Worm (Caenorhabditis elegans) whole organism, L3 larva: ENCODE data around the gene sra-11.

Source experiments
- R02D3.7 ChIP-seq: fragments of 150-350 bp; optimal IDR thresholded peaks from 2 replicates; lab custom pipeline; 2014; ENCODE audit warnings: missing biosample characterization, missing genetic modification characterization
- ZK546.5 ChIP-seq: sonication (generic microtip); optimal IDR thresholded peaks from 2 replicates; lab custom pipeline; 2017; ENCODE audit warnings: missing biosample characterization, missing genetic modification characterization
- aly-2 ChIP-seq: fragments of 150-350 bp; optimal IDR thresholded peaks from 2 replicates; lab custom pipeline; 2014; ENCODE audit warnings: missing biosample characterization, missing genetic modification characterization
- ama-1 ChIP-seq: fragments of 150-350 bp; optimal IDR thresholded peaks from 2 replicates; lab custom pipeline; 2018
- ceh-16 ChIP-seq: sonication (generic microtip); optimal IDR thresholded peaks from 2 replicates; lab custom pipeline; 2017; ENCODE audit warnings: missing biosample characterization, missing genetic modification characterization
- ceh-28 ChIP-seq: fragments of 150-350 bp; optimal IDR thresholded peaks from 2 replicates; lab custom pipeline; 2014; ENCODE audit warnings: missing biosample characterization, missing genetic modification reagents, missing genetic modification characterization
- ceh-82 ChIP-seq: fragments of 150-350 bp; optimal IDR thresholded peaks from 2 replicates; lab custom pipeline; 2014; ENCODE audit warnings: missing biosample characterization, missing genetic modification characterization
- ceh-9 ChIP-seq: sonication (generic microtip); optimal IDR thresholded peaks from 2 replicates; lab custom pipeline; 2018; ENCODE audit warnings: missing biosample characterization, missing genetic modification characterization
- daf-12 ChIP-seq: fragments of 150-350 bp; optimal IDR thresholded peaks from 2 replicates; lab custom pipeline; 2014; ENCODE audit warnings: missing biosample characterization, missing genetic modification reagents, missing genetic modification characterization
- egl-5 ChIP-seq: fragments of 150-350 bp; optimal IDR thresholded peaks from 2 replicates; lab custom pipeline; 2017; ENCODE audit warnings: missing biosample characterization, missing genetic modification reagents, missing genetic modification characterization, inconsistent platforms
- elt-1 ChIP-seq: fragments of 150-350 bp; optimal IDR thresholded peaks from 2 replicates; lab custom pipeline; 2014; ENCODE audit warnings: missing biosample characterization, missing genetic modification characterization
- elt-2 ChIP-seq: sonication (generic microtip); optimal IDR thresholded peaks from 2 replicates; lab custom pipeline; 2016; ENCODE audit warnings: missing genetic modification reagents, mild to moderate bottlenecking, missing genetic modification characterization, missing compliant biosample characterization
- elt-3 ChIP-seq, 3 experiments: fragments of 150-350 bp in 1 of 3; sonication (generic microtip) in 2 of 3; optimal IDR thresholded peaks; 2 replicates in 2 of 3; 4 replicates in 1 of 3; lab custom pipeline; 2014 to 2017; ENCODE audit warnings: missing biosample characterization in 3 of 3, missing genetic modification characterization in 3 of 3
- eor-1 ChIP-seq, 2 experiments: fragments of 150-350 bp; optimal IDR thresholded peaks; 2 replicates each; lab custom pipeline; 2014 to 2018; ENCODE audit warnings: missing biosample characterization in 2 of 2, missing genetic modification characterization in 2 of 2
- fkh-10 ChIP-seq: sonication (generic microtip); optimal IDR thresholded peaks from 2 replicates; lab custom pipeline; 2017; ENCODE audit warnings: missing biosample characterization, missing genetic modification reagents, missing genetic modification characterization
- fos-1 ChIP-seq: fragments of 150-350 bp; optimal IDR thresholded peaks from 2 replicates; lab custom pipeline; 2014; ENCODE audit warnings: missing biosample characterization, missing genetic modification characterization
- hmg-11 ChIP-seq: sonication (generic microtip); optimal IDR thresholded peaks from 2 replicates; lab custom pipeline; 2016; ENCODE audit warnings: missing genetic modification characterization, missing compliant biosample characterization
- jun-1 ChIP-seq: fragments of 150-350 bp; optimal IDR thresholded peaks from 2 replicates; lab custom pipeline; 2014; ENCODE audit warnings: missing biosample characterization, missing genetic modification reagents, missing genetic modification characterization
- lin-15B ChIP-seq: fragments of 150-350 bp; optimal IDR thresholded peaks from 2 replicates; lab custom pipeline; 2014; ENCODE audit warnings: missing biosample characterization, missing genetic modification characterization
- lin-39 ChIP-seq: fragments of 150-350 bp; optimal IDR thresholded peaks from 2 replicates; lab custom pipeline; 2018; ENCODE audit warnings: missing biosample characterization, missing genetic modification reagents, missing genetic modification characterization
- lsy-12 ChIP-seq: sonication (generic microtip); optimal IDR thresholded peaks from 2 replicates; lab custom pipeline; 2016; ENCODE audit warnings: mild to moderate bottlenecking, missing genetic modification characterization, missing compliant biosample characterization
- mdl-1 ChIP-seq: fragments of 150-350 bp; optimal IDR thresholded peaks from 2 replicates; lab custom pipeline; 2014; ENCODE audit warnings: missing biosample characterization, missing genetic modification characterization
- mml-1 ChIP-seq: fragments of 150-350 bp; sonication (generic microtip); optimal IDR thresholded peaks from 3 replicates; lab custom pipeline; 2014; ENCODE audit warnings: missing biosample characterization, missing genetic modification characterization
- nhr-12 ChIP-seq: fragments of 150-350 bp; optimal IDR thresholded peaks from 2 replicates; lab custom pipeline; 2014; ENCODE audit warnings: missing biosample characterization, missing genetic modification characterization
- nhr-237 ChIP-seq: fragments of 150-350 bp; optimal IDR thresholded peaks from 2 replicates; lab custom pipeline; 2014; ENCODE audit warnings: missing biosample characterization, missing genetic modification characterization
- nhr-25 ChIP-seq: sonication (generic microtip); optimal IDR thresholded peaks from 2 replicates; lab custom pipeline; 2017; ENCODE audit warnings: missing biosample characterization, missing genetic modification characterization
- nhr-28 ChIP-seq: fragments of 150-350 bp; optimal IDR thresholded peaks from 2 replicates; lab custom pipeline; 2014; ENCODE audit warnings: missing biosample characterization, missing genetic modification characterization
- nhr-76 ChIP-seq: fragments of 150-350 bp; sonication (generic microtip); optimal IDR thresholded peaks from 5 replicates; lab custom pipeline; 2014; ENCODE audit warnings: missing biosample characterization, missing genetic modification characterization
- nhr-77 ChIP-seq: fragments of 150-350 bp; optimal IDR thresholded peaks from 2 replicates; lab custom pipeline; 2014; ENCODE audit warnings: missing biosample characterization, missing genetic modification characterization
- pha-4 ChIP-seq: fragments of 150-350 bp; optimal IDR thresholded peaks from 2 replicates; lab custom pipeline; 2014; ENCODE audit warnings: missing biosample characterization, missing genetic modification reagents, missing genetic modification characterization
- pqm-1 ChIP-seq: fragments of 150-350 bp; optimal IDR thresholded peaks from 2 replicates; lab custom pipeline; 2017; ENCODE audit warnings: missing biosample characterization, missing genetic modification characterization, inconsistent platforms
- snpc-4 ChIP-seq: fragments of 150-350 bp; optimal IDR thresholded peaks from 2 replicates; lab custom pipeline; 2014; ENCODE audit warnings: missing biosample characterization, missing genetic modification characterization
- tbx-2 ChIP-seq: sonication (generic microtip); optimal IDR thresholded peaks from 2 replicates; lab custom pipeline; 2016; ENCODE audit warnings: mild to moderate bottlenecking, missing genetic modification characterization, missing compliant biosample characterization
- unc-39 ChIP-seq: sonication (generic microtip); optimal IDR thresholded peaks from 4 replicates; lab custom pipeline; 2017; ENCODE audit warnings: missing biosample characterization, missing genetic modification characterization
- unc-62 ChIP-seq: fragments of 150-350 bp; sonication (generic microtip); optimal IDR thresholded peaks from 4 replicates; lab custom pipeline; 2014; ENCODE audit warnings: missing biosample characterization, missing genetic modification reagents, missing genetic modification characterization
- zag-1 ChIP-seq: fragments of 150-350 bp; optimal IDR thresholded peaks from 2 replicates; lab custom pipeline; 2014; ENCODE audit warnings: missing biosample characterization, missing genetic modification characterization
- ztf-11 ChIP-seq: fragments of 150-350 bp; optimal IDR thresholded peaks from 2 replicates; lab custom pipeline; 2014; ENCODE audit warnings: missing biosample characterization, missing genetic modification characterization
- ztf-4 ChIP-seq: fragments of 150-350 bp; optimal IDR thresholded peaks from 2 replicates; lab custom pipeline; 2014; ENCODE audit warnings: missing biosample characterization, missing genetic modification characterization

sra-11 gene

DNA sequence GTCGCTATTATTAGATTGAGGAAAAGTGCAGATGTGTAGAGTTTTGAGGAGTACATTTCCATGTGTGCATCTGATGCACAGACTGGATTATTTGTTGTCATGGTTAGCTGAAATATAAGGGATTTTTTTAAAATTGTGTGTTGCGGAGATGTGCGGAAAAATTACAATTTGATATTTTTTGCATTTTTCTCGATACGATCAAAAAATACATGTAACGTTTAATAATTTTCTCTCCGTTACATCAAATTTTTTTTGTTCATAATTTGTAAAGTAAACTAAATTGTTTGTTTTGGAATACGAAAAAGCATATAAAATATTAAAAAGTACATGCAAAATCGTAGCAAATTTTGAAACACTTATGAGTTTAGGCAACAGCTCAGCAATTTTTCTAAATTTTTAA, at the start of gene sra-11:
sra-11 (minus strand) TSS at position 101 of the 400 bp plus-strand sequence.
- no peak for TF ChIP-seq lin-15B (tag; lab: Kevin White, UChicago)
- TF ChIP-seq ceh-9 (tag; lab: Kevin White, UChicago), result no peak
- TF ChIP-seq snpc-4 (tag; lab: Kevin White, UChicago), result no peak
- TF ChIP-seq ceh-16 (tag; lab: Kevin White, UChicago), result no peak
- no peak for TF ChIP-seq ama-1 (lab: Kevin White, UChicago)
- TF ChIP-seq jun-1, result no peak
- TF ChIP-seq ztf-4, result no peak
- no peak for TF ChIP-seq eor-1 (tag; optimal IDR thresholded peaks at IDR 0.05; lab: Kevin White, UChicago)
- no peak for TF ChIP-seq hmg-11 (tag; lab: Kevin White, UChicago)
- no peak for TF ChIP-seq unc-62 (GFP tag; lab: Kevin White, UChicago)
- TF ChIP-seq egl-5 (tag; lab: Kevin White, UChicago), result no peak
- TF ChIP-seq nhr-237, result no peak

ce11 chrII:10959676-10960075, 49.6 kb upstream of the sra-11 start:
- TF ChIP-seq mml-1 (tag; lab: Kevin White, UChicago) (no peak), ama-1 (lab: Kevin White, UChicago) (no peak), R02D3.7 (tag; lab: Kevin White, UChicago) (no peak), nhr-237 (no peak), nhr-77 (tag; lab: Kevin White, UChicago) (no peak), elt-3 (tag; optimal IDR thresholded peaks at IDR 0.05; lab: Kevin White, UChicago) (no peak), ztf-11 (no peak), nhr-28 (no peak), ceh-28 (no peak), ZK546.5 (tag; lab: Kevin White, UChicago) (no peak), nhr-12 (no peak), nhr-76 (tag; lab: Kevin White, UChicago) (no peak), nhr-25 (tag; lab: Kevin White, UChicago) (no peak), lin-15B (tag; lab: Kevin White, UChicago) (no peak), ceh-9 (tag; lab: Kevin White, UChicago) (no peak), lin-39 (tag; lab: Kevin White, UChicago) (no peak)

ce11 chrII:10959138-10959537, 49.0 kb upstream of the sra-11 start:
- TF ChIP-seq elt-1 (tag; lab: Kevin White, UChicago), result peak; percentile 90
- no peak for TF ChIP-seq jun-1
- TF ChIP-seq lin-39 (tag; lab: Kevin White, UChicago), result peak; percentile 51
- TF ChIP-seq tbx-2, result no peak
- peak; percentile 16 for TF ChIP-seq unc-62 (GFP tag; lab: Kevin White, UChicago)

- TF ChIP-seq snpc-4 (tag; lab: Kevin White, UChicago) (no peak), elt-3 (tag; optimal IDR thresholded peaks at IDR 0.05; lab: Kevin White, UChicago) (no peak), zag-1 (tag; lab: Kevin White, UChicago) (no peak), lsy-12 (tag; lab: Kevin White, UChicago) (no peak), lin-39 (tag; lab: Kevin White, UChicago) (no peak), fos-1 (tag; lab: Kevin White, UChicago) (no peak), R02D3.7 (tag; lab: Kevin White, UChicago) (no peak), unc-39 (tag; lab: Kevin White, UChicago) (no peak), daf-12 (tag; lab: Kevin White, UChicago) (no peak), fkh-10 (no peak), unc-62 (GFP tag; lab: Kevin White, UChicago) (no peak), elt-2 (no peak), aly-2 (tag; lab: Kevin White, UChicago) (no peak), tbx-2 (no peak), ceh-82 (tag; lab: Kevin White, UChicago) (no peak), mdl-1 (tag; lab: Kevin White, UChicago) (no peak), pqm-1 (no peak), eor-1 (tag; optimal IDR thresholded peaks at IDR 0.05; lab: Kevin White, UChicago) (no peak), ceh-9 (tag; lab: Kevin White, UChicago) (no peak), pha-4 (no peak)
Observed at ce11 chrII:10956793-10957192, 46.7 kb upstream of the sra-11 start, which contains the start of gene R03D7.8. Gene R03D7.8, minus strand, starts transcription at chrII:10956893.
